Worm (Caenorhabditis elegans): ENCODE results near the gene Y116A8C.43.

ce11 chrIV:17126512-17126911, 37.9 kb downstream of the Y116A8C.43 start:
- TF ChIP-seq ZK546.5 (tag; optimal IDR thresholded peaks at IDR 0.05): no peak
- no peak for TF ChIP-seq nhr-237 (tag; optimal IDR thresholded peaks at IDR 0.05)
- no peak for TF ChIP-seq ama-1 (optimal IDR thresholded peaks at IDR 0.05)
- no peak for TF ChIP-seq dmd-4 (tag; optimal IDR thresholded peaks at IDR 0.05)
- TF ChIP-seq mab-5 (tag; optimal IDR thresholded peaks at IDR 0.05): no peak
- no peak for TF ChIP-seq elt-1 (tag; optimal IDR thresholded peaks at IDR 0.05)
- no peak for TF ChIP-seq ceh-16 (tag; optimal IDR thresholded peaks at IDR 0.05)
- TF ChIP-seq lin-11 (tag; optimal IDR thresholded peaks at IDR 0.05): no peak
- TF ChIP-seq fos-1 (tag; optimal IDR thresholded peaks at IDR 0.05): no peak
- TF ChIP-seq mdl-1 (tag; optimal IDR thresholded peaks at IDR 0.05): no peak
- TF ChIP-seq Y55F3AM.14 (GFP tag; optimal IDR thresholded peaks at IDR 0.05): no peak
- TF ChIP-seq unc-62 (GFP tag; optimal IDR thresholded peaks at IDR 0.05): no peak
- no peak for TF ChIP-seq ztf-1 (GFP tag; conservative IDR thresholded peaks at IDR 0.05)
- TF ChIP-seq nhr-25 (tag; optimal IDR thresholded peaks at IDR 0.05): no peak
